Worm (Caenorhabditis elegans) whole organism, L3 larva: ENCODE results near the gene srt-31.

Experiments used
- aly-2 ChIP-seq: fragments of 150-350 bp; optimal IDR thresholded peaks from 2 replicates; lab custom pipeline; 2014; ENCODE audit warnings: missing biosample characterization, missing genetic modification characterization
- ama-1 ChIP-seq: fragments of 150-350 bp; optimal IDR thresholded peaks from 2 replicates; lab custom pipeline; 2018
- ceh-28 ChIP-seq: fragments of 150-350 bp; optimal IDR thresholded peaks from 2 replicates; lab custom pipeline; 2014; ENCODE audit warnings: missing biosample characterization, missing genetic modification reagents, missing genetic modification characterization
- egl-27 ChIP-seq: sonication (generic microtip); optimal IDR thresholded peaks from 4 replicates; lab custom pipeline; 2017; ENCODE audit warnings: missing biosample characterization, missing genetic modification reagents, missing genetic modification characterization
- egl-5 ChIP-seq: fragments of 150-350 bp; optimal IDR thresholded peaks from 2 replicates; lab custom pipeline; 2017; ENCODE audit warnings: missing biosample characterization, missing genetic modification reagents, missing genetic modification characterization, inconsistent platforms
- elt-2 ChIP-seq: sonication (generic microtip); optimal IDR thresholded peaks from 2 replicates; lab custom pipeline; 2016; ENCODE audit warnings: missing genetic modification reagents, mild to moderate bottlenecking, missing genetic modification characterization, missing compliant biosample characterization
- elt-3 ChIP-seq, 3 experiments: fragments of 150-350 bp in 1 of 3; sonication (generic microtip) in 2 of 3; optimal IDR thresholded peaks; 2 replicates in 2 of 3; 4 replicates in 1 of 3; lab custom pipeline; 2014 to 2017; ENCODE audit warnings: missing biosample characterization in 3 of 3, missing genetic modification characterization in 3 of 3
- eor-1 ChIP-seq, 2 experiments: fragments of 150-350 bp; optimal IDR thresholded peaks; 2 replicates each; lab custom pipeline; 2014 to 2018; ENCODE audit warnings: missing biosample characterization in 2 of 2, missing genetic modification characterization in 2 of 2
- fkh-2 ChIP-seq: fragments of 150-350 bp; optimal IDR thresholded peaks from 2 replicates; lab custom pipeline; 2014; ENCODE audit warnings: missing biosample characterization, missing genetic modification reagents, missing genetic modification characterization
- jun-1 ChIP-seq: fragments of 150-350 bp; optimal IDR thresholded peaks from 2 replicates; lab custom pipeline; 2014; ENCODE audit warnings: missing biosample characterization, missing genetic modification reagents, missing genetic modification characterization
- lin-39 ChIP-seq: fragments of 150-350 bp; optimal IDR thresholded peaks from 2 replicates; lab custom pipeline; 2018; ENCODE audit warnings: missing biosample characterization, missing genetic modification reagents, missing genetic modification characterization
- mml-1 ChIP-seq: fragments of 150-350 bp; sonication (generic microtip); optimal IDR thresholded peaks from 3 replicates; lab custom pipeline; 2014; ENCODE audit warnings: missing biosample characterization, missing genetic modification characterization
- nfya-1 ChIP-seq: sonication (generic microtip); optimal IDR thresholded peaks from 2 replicates; lab custom pipeline; 2017; ENCODE audit warnings: missing genetic modification characterization, mild to moderate bottlenecking, missing compliant biosample characterization, antibody characterized with exemption, moderate library complexity; ENCODE audit not compliant: insufficient read depth
- nhr-11 ChIP-seq: fragments of 150-350 bp; optimal IDR thresholded peaks from 2 replicates; lab custom pipeline; 2014; ENCODE audit warnings: missing biosample characterization, missing genetic modification characterization
- nhr-23 ChIP-seq: fragments of 150-350 bp; optimal IDR thresholded peaks from 2 replicates; lab custom pipeline; 2014; ENCODE audit warnings: missing biosample characterization, missing genetic modification reagents, missing genetic modification characterization
- nhr-237 ChIP-seq: fragments of 150-350 bp; optimal IDR thresholded peaks from 2 replicates; lab custom pipeline; 2014; ENCODE audit warnings: missing biosample characterization, missing genetic modification characterization
- nhr-25 ChIP-seq: sonication (generic microtip); optimal IDR thresholded peaks from 2 replicates; lab custom pipeline; 2017; ENCODE audit warnings: missing biosample characterization, missing genetic modification characterization
- nhr-67 ChIP-seq: fragments of 150-350 bp; optimal IDR thresholded peaks from 2 replicates; lab custom pipeline; 2014; ENCODE audit warnings: missing biosample characterization, missing genetic modification characterization
- nhr-76 ChIP-seq: fragments of 150-350 bp; sonication (generic microtip); optimal IDR thresholded peaks from 5 replicates; lab custom pipeline; 2014; ENCODE audit warnings: missing biosample characterization, missing genetic modification characterization
- nhr-77 ChIP-seq: fragments of 150-350 bp; optimal IDR thresholded peaks from 2 replicates; lab custom pipeline; 2014; ENCODE audit warnings: missing biosample characterization, missing genetic modification characterization
- pha-4 ChIP-seq: fragments of 150-350 bp; optimal IDR thresholded peaks from 2 replicates; lab custom pipeline; 2014; ENCODE audit warnings: missing biosample characterization, missing genetic modification reagents, missing genetic modification characterization
- pqm-1 ChIP-seq: fragments of 150-350 bp; optimal IDR thresholded peaks from 2 replicates; lab custom pipeline; 2017; ENCODE audit warnings: missing biosample characterization, missing genetic modification characterization, inconsistent platforms
- unc-62 ChIP-seq: fragments of 150-350 bp; sonication (generic microtip); optimal IDR thresholded peaks from 4 replicates; lab custom pipeline; 2014; ENCODE audit warnings: missing biosample characterization, missing genetic modification reagents, missing genetic modification characterization
- ztf-11 ChIP-seq: fragments of 150-350 bp; optimal IDR thresholded peaks from 2 replicates; lab custom pipeline; 2014; ENCODE audit warnings: missing biosample characterization, missing genetic modification characterization
- ztf-4 ChIP-seq: fragments of 150-350 bp; optimal IDR thresholded peaks from 2 replicates; lab custom pipeline; 2014; ENCODE audit warnings: missing biosample characterization, missing genetic modification characterization

Gene srt-31

ce11 chrV:482860-483259 lies 10.2 kb downstream of the srt-31 start:
- peak; percentile 74 for TF ChIP-seq nfya-1 (tag; lab: Kevin White, UChicago)
- TF ChIP-seq pqm-1 (tag; lab: Kevin White, UChicago): peak; percentile 0
- no peak for TF ChIP-seq ztf-11 (tag; lab: Kevin White, UChicago)
- TF ChIP-seq, all 47 proteins: peak for 2

- TF ChIP-seq ama-1 (lab: Kevin White, UChicago) (no peak), pqm-1 (tag; lab: Kevin White, UChicago) (peak; percentile 77), elt-2 (tag; lab: Kevin White, UChicago) (peak; percentile 90), fkh-2 (tag; lab: Kevin White, UChicago) (no peak), pha-4 (tag; lab: Kevin White, UChicago) (peak; percentile 20)
Observed at ce11 chrV:483289-483795, 10.7 kb downstream of the srt-31 start, which contains the start of gene nhr-130. nhr-130 (minus strand) TSS chrV:483339.

- peak; percentile 40 for TF ChIP-seq elt-2 (tag; lab: Kevin White, UChicago)
- TF ChIP-seq mml-1 (tag; lab: Kevin White, UChicago): no peak
- peak; percentile 50 for TF ChIP-seq pqm-1 (tag; lab: Kevin White, UChicago)
- TF ChIP-seq egl-27: no peak
- TF ChIP-seq nhr-237 (tag; lab: Kevin White, UChicago): no peak
- peak; percentile 27 for TF ChIP-seq nhr-23 (tag; lab: Kevin White, UChicago)
- TF ChIP-seq eor-1 (tag; optimal IDR thresholded peaks at IDR 0.05; lab: Kevin White, UChicago): no peak
- peak; percentile 57 for TF ChIP-seq ceh-28 (tag; lab: Kevin White, UChicago)
- peak; percentile 83 for TF ChIP-seq pha-4 (tag; lab: Kevin White, UChicago)
Observed at ce11 chrV:484285-484890, 11.7 kb downstream of the srt-31 start, which contains the start of gene nhr-212. nhr-212 (plus strand) TSS chrV:484857.

- no peak for TF ChIP-seq aly-2 (tag; lab: Kevin White, UChicago)
- TF ChIP-seq unc-62: no peak
- TF ChIP-seq nfya-1 (tag; lab: Kevin White, UChicago): no peak
- TF ChIP-seq jun-1 (tag; lab: Kevin White, UChicago): no peak
- no peak for TF ChIP-seq ztf-4
- no peak for TF ChIP-seq elt-3 (tag; optimal IDR thresholded peaks at IDR 0.05; lab: Kevin White, UChicago)
- TF ChIP-seq lin-39 (tag; lab: Kevin White, UChicago): no peak
- TF ChIP-seq egl-5 (tag; lab: Kevin White, UChicago): no peak
Observed at ce11 chrV:486684-487083, 14.0 kb downstream of the srt-31 start, which contains the start of gene nhr-211. nhr-211 (plus strand) TSS chrV:486984.

ce11 chrV:487980-488379 lies 15.3 kb downstream of the srt-31 start:
- TF ChIP-seq nhr-67 (tag; lab: Kevin White, UChicago) (no peak), fkh-2 (tag; lab: Kevin White, UChicago) (no peak)

- TF ChIP-seq elt-2 (tag; lab: Kevin White, UChicago) (peak; percentile 39), nhr-11 (tag; lab: Kevin White, UChicago) (no peak), pqm-1 (tag; lab: Kevin White, UChicago) (peak; percentile 6)
- TF ChIP-seq, all 47 proteins: peak for 2
Observed at ce11 chrV:489320-489719, 16.6 kb downstream of the srt-31 start, which contains the start of gene nhr-106. nhr-106 (plus strand) TSS chrV:489620.

- TF ChIP-seq nhr-25 (tag; lab: Kevin White, UChicago): no peak
- no peak for TF ChIP-seq nhr-76 (tag; lab: Kevin White, UChicago)
- no peak for TF ChIP-seq fkh-2 (tag; lab: Kevin White, UChicago)
- no peak for TF ChIP-seq nhr-77 (tag; lab: Kevin White, UChicago)
Observed at ce11 chrV:491432-491831, 18.7 kb downstream of the srt-31 start, which contains the start of gene str-196. str-196 (plus strand) TSS chrV:491732.
